Worm (Caenorhabditis elegans) whole organism, L2 larva: ENCODE measurements around the gene T25D1.1.

Source experiments
- C34F6.9 ChIP-seq: fragments of 150-350 bp; optimal IDR thresholded peaks from 2 replicates; lab custom pipeline; 2014; ENCODE audit warnings: missing biosample characterization, missing genetic modification characterization
- F13H6.1 ChIP-seq: sonication (generic microtip); optimal IDR thresholded peaks from 2 replicates; lab custom pipeline; 2016; ENCODE audit warnings: missing genetic modification characterization, missing compliant biosample characterization
- R02D3.7 ChIP-seq: fragments of 150-350 bp; optimal IDR thresholded peaks from 2 replicates; lab custom pipeline; 2014; ENCODE audit warnings: missing biosample characterization, missing genetic modification characterization
- ZK546.5 ChIP-seq: sonication (generic microtip); optimal IDR thresholded peaks from 2 replicates; lab custom pipeline; 2017; ENCODE audit warnings: missing biosample characterization, missing genetic modification characterization
- ama-1 ChIP-seq: fragments of 150-350 bp; optimal IDR thresholded peaks from 2 replicates; lab custom pipeline; 2018; ENCODE audit warnings: inconsistent platforms
- blmp-1 ChIP-seq: sonication (generic microtip); optimal IDR thresholded peaks from 2 replicates; lab custom pipeline; 2017; ENCODE audit warnings: missing genetic modification characterization, mild to moderate bottlenecking, missing compliant biosample characterization, antibody characterized with exemption, moderate library complexity; ENCODE audit not compliant: insufficient read depth
- ceh-16 ChIP-seq: fragments of 150-350 bp; optimal IDR thresholded peaks from 2 replicates; lab custom pipeline; 2014; ENCODE audit warnings: missing biosample characterization, missing genetic modification characterization
- ceh-82 ChIP-seq: fragments of 150-350 bp; optimal IDR thresholded peaks from 2 replicates; lab custom pipeline; 2014; ENCODE audit warnings: missing biosample characterization, missing genetic modification characterization
- dmd-4 ChIP-seq: sonication (generic microtip); optimal IDR thresholded peaks from 2 replicates; lab custom pipeline; 2017; ENCODE audit warnings: missing biosample characterization, missing genetic modification characterization
- elt-1 ChIP-seq: fragments of 150-350 bp; optimal IDR thresholded peaks from 2 replicates; lab custom pipeline; 2014; ENCODE audit warnings: missing biosample characterization, missing genetic modification characterization
- elt-3 ChIP-seq: sonication (generic microtip); optimal IDR thresholded peaks from 2 replicates; lab custom pipeline; 2017; ENCODE audit warnings: missing biosample characterization, missing genetic modification characterization
- fos-1 ChIP-seq: fragments of 150-350 bp; optimal IDR thresholded peaks from 2 replicates; lab custom pipeline; 2014; ENCODE audit warnings: missing biosample characterization, missing genetic modification characterization
- gmeb-1 ChIP-seq: fragments of 150-350 bp; optimal IDR thresholded peaks from 2 replicates; lab custom pipeline; 2014; ENCODE audit warnings: missing biosample characterization, missing genetic modification characterization
- lin-11 ChIP-seq: fragments of 150-350 bp; sonication (generic microtip); optimal IDR thresholded peaks from 2 replicates; lab custom pipeline; 2014; ENCODE audit warnings: missing biosample characterization, missing genetic modification characterization, inconsistent platforms, mixed read lengths
- lin-13 ChIP-seq: fragments of 150-350 bp; optimal IDR thresholded peaks from 2 replicates; lab custom pipeline; 2014; ENCODE audit warnings: missing biosample characterization, missing genetic modification reagents, missing genetic modification characterization
- lin-39 ChIP-seq: fragments of 150-350 bp; optimal IDR thresholded peaks from 2 replicates; lab custom pipeline; 2014; ENCODE audit warnings: missing biosample characterization, missing genetic modification reagents, missing genetic modification characterization
- lsy-2 ChIP-seq, 2 experiments: fragments of 150-350 bp in 1 of 2; sonication (generic microtip) in 1 of 2; optimal IDR thresholded peaks; 2 replicates each; lab custom pipeline; 2014 to 2017; ENCODE audit warnings: missing biosample characterization in 2 of 2, missing genetic modification characterization in 2 of 2
- mbf-1 ChIP-seq: sonication (generic microtip); optimal IDR thresholded peaks from 2 replicates; lab custom pipeline; 2017; ENCODE audit warnings: missing biosample characterization, missing genetic modification characterization
- mdl-1 ChIP-seq, 2 experiments: fragments of 150-350 bp in 1 of 2; sonication (generic microtip) in 1 of 2; optimal IDR thresholded peaks; 2 replicates each; lab custom pipeline; 2017; ENCODE audit warnings: missing biosample characterization in 2 of 2, missing genetic modification characterization in 2 of 2
- nhr-12 ChIP-seq: fragments of 150-350 bp; optimal IDR thresholded peaks from 2 replicates; lab custom pipeline; 2014; ENCODE audit warnings: missing biosample characterization, missing genetic modification characterization
- nhr-129 ChIP-seq: fragments of 150-350 bp; optimal IDR thresholded peaks from 2 replicates; lab custom pipeline; 2014; ENCODE audit warnings: missing biosample characterization, missing genetic modification characterization
- nhr-21 ChIP-seq: fragments of 150-350 bp; optimal IDR thresholded peaks from 2 replicates; lab custom pipeline; 2014; ENCODE audit warnings: missing biosample characterization, missing genetic modification characterization
- nhr-237 ChIP-seq: fragments of 150-350 bp; optimal IDR thresholded peaks from 2 replicates; lab custom pipeline; 2014; ENCODE audit warnings: missing biosample characterization, missing genetic modification characterization
- nhr-25 ChIP-seq: fragments of 150-350 bp; sonication (generic microtip); optimal IDR thresholded peaks from 3 replicates; lab custom pipeline; 2014; ENCODE audit warnings: missing biosample characterization, missing genetic modification characterization
- nhr-6 ChIP-seq: fragments of 150-350 bp; optimal IDR thresholded peaks from 2 replicates; lab custom pipeline; 2014; ENCODE audit warnings: missing biosample characterization, missing genetic modification characterization
- nhr-77 ChIP-seq: fragments of 150-350 bp; optimal IDR thresholded peaks from 2 replicates; lab custom pipeline; 2014; ENCODE audit warnings: missing biosample characterization, missing genetic modification characterization
- peb-1 ChIP-seq: fragments of 150-350 bp; optimal IDR thresholded peaks from 2 replicates; lab custom pipeline; 2014; ENCODE audit warnings: missing biosample characterization, missing genetic modification characterization
- sem-4 ChIP-seq: fragments of 150-350 bp; optimal IDR thresholded peaks from 2 replicates; lab custom pipeline; 2014; ENCODE audit warnings: missing biosample characterization, missing genetic modification reagents, missing genetic modification characterization
- skn-1 ChIP-seq: sonication (generic microtip); optimal IDR thresholded peaks from 2 replicates; lab custom pipeline; 2017; ENCODE audit warnings: missing biosample characterization, missing genetic modification characterization
- sma-3 ChIP-seq: sonication (generic microtip); optimal IDR thresholded peaks from 2 replicates; lab custom pipeline; 2016; ENCODE audit warnings: missing genetic modification reagents, missing genetic modification characterization, missing compliant biosample characterization
- sma-9 ChIP-seq, 2 experiments: fragments of 150-350 bp in 1 of 2; sonication (generic microtip) in 1 of 2; optimal IDR thresholded peaks; 2 replicates each; lab custom pipeline; 2014 to 2016; ENCODE audit warnings: missing genetic modification characterization in 2 of 2, mild to moderate bottlenecking in 1 of 2, missing biosample characterization in 1 of 2, missing compliant biosample characterization in 1 of 2, missing genetic modification reagents in 1 of 2, moderate library complexity in 1 of 2
- snpc-4 ChIP-seq: fragments of 150-350 bp; optimal IDR thresholded peaks from 2 replicates; lab custom pipeline; 2014; ENCODE audit warnings: missing biosample characterization, missing genetic modification characterization
- unc-55 ChIP-seq: fragments of 150-350 bp; sonication (generic microtip); optimal IDR thresholded peaks from 3 replicates; lab custom pipeline; 2014; ENCODE audit warnings: missing biosample characterization, missing genetic modification reagents, missing genetic modification characterization
- zag-1 ChIP-seq: fragments of 150-350 bp; optimal IDR thresholded peaks from 2 replicates; lab custom pipeline; 2014; ENCODE audit warnings: missing biosample characterization, missing genetic modification characterization
- ztf-1 ChIP-seq: fragments of 200-800 bp; sonication (Bioruptor generic); conservative IDR thresholded peaks from 2 replicates; pipeline ENCODE4 v1.3.6; 2022; ENCODE audit warnings: missing genetic modification characterization, missing compliant biosample characterization
- ztf-11 ChIP-seq: sonication (generic microtip); optimal IDR thresholded peaks from 2 replicates; lab custom pipeline; 2017; ENCODE audit warnings: missing biosample characterization, missing genetic modification characterization
- ztf-4 ChIP-seq: fragments of 150-350 bp; optimal IDR thresholded peaks from 2 replicates; lab custom pipeline; 2014; ENCODE audit warnings: missing biosample characterization, missing genetic modification characterization

The T25D1.1 gene

ce11 chrX:16525632-16526031 lies 6.0 kb downstream of the T25D1.1 start:
- TF ChIP-seq sma-9 (GFP tag; optimal IDR thresholded peaks at IDR 0.05; lab: Kevin White, UChicago) (peak; percentile 51), sma-9 (tag; optimal IDR thresholded peaks at IDR 0.05; lab: Kevin White, UChicago) (no peak), lin-11 (tag; lab: Kevin White, UChicago) (no peak), F13H6.1 (tag; lab: Kevin White, UChicago) (peak; percentile 59), nhr-129 (peak; percentile 44), C34F6.9 (tag; lab: Kevin White, UChicago) (peak; percentile 7)
- TF ChIP-seq, all 48 proteins: peak for 4

- TF ChIP-seq lin-13 (GFP tag; lab: Kevin White, UChicago) = no peak
- TF ChIP-seq elt-3 (tag; lab: Kevin White, UChicago) = no peak
- no peak for TF ChIP-seq nhr-77 (tag; lab: Kevin White, UChicago)
- no peak for TF ChIP-seq ztf-11
- TF ChIP-seq gmeb-1 = no peak
- no peak for TF ChIP-seq sem-4 (tag; lab: Kevin White, UChicago)
- no peak for TF ChIP-seq elt-1 (tag; lab: Kevin White, UChicago)
- no peak for TF ChIP-seq mbf-1 (tag; lab: Kevin White, UChicago)
- no peak for TF ChIP-seq sma-3 (GFP tag; lab: Kevin White, UChicago)
- no peak for TF ChIP-seq ama-1 (lab: Kevin White, UChicago)
- no peak for TF ChIP-seq fos-1
- TF ChIP-seq dmd-4 (tag; lab: Kevin White, UChicago) = no peak
- no peak for TF ChIP-seq nhr-237 (tag; lab: Kevin White, UChicago)
- no peak for TF ChIP-seq nhr-6 (tag; lab: Kevin White, UChicago)
- no peak for TF ChIP-seq C34F6.9 (tag; lab: Kevin White, UChicago)
- no peak for TF ChIP-seq nhr-12 (tag; lab: Kevin White, UChicago)
- TF ChIP-seq ceh-16 (tag; lab: Kevin White, UChicago) = no peak
Measured at ce11 chrX:16527815-16528214, 8.2 kb downstream of the T25D1.1 start.

ce11 chrX:16529937-16530336 lies 10.3 kb downstream of the T25D1.1 start:
- TF ChIP-seq nhr-21 (no peak), ztf-1 (GFP tag; lab: Robert Waterston, UW) (no peak), lsy-2 (tag; optimal IDR thresholded peaks at IDR 0.05; lab: Kevin White, UChicago) (no peak), blmp-1 (tag; lab: Kevin White, UChicago) (peak; percentile 49)

- no peak for TF ChIP-seq ceh-16 (tag; lab: Kevin White, UChicago)
- TF ChIP-seq snpc-4 = no peak
- no peak for TF ChIP-seq ztf-4 (tag; lab: Kevin White, UChicago)
- no peak for TF ChIP-seq ztf-11
- no peak for TF ChIP-seq skn-1 (tag; lab: Kevin White, UChicago)
- TF ChIP-seq zag-1 (tag; lab: Kevin White, UChicago) = no peak
- TF ChIP-seq unc-55 = no peak
- no peak for TF ChIP-seq nhr-77 (tag; lab: Kevin White, UChicago)
- TF ChIP-seq fos-1 = no peak
- no peak for TF ChIP-seq sma-3 (GFP tag; lab: Kevin White, UChicago)
- no peak for TF ChIP-seq nhr-12 (tag; lab: Kevin White, UChicago)
- no peak for TF ChIP-seq nhr-25 (tag; lab: Kevin White, UChicago)
Measured at ce11 chrX:16530455-16530854, 10.8 kb downstream of the T25D1.1 start.

- TF ChIP-seq ZK546.5 (no peak), lin-39 (no peak), skn-1 (tag; lab: Kevin White, UChicago) (no peak), peb-1 (tag; lab: Kevin White, UChicago) (no peak), R02D3.7 (no peak), ceh-82 (no peak), mdl-1 (tag; optimal IDR thresholded peaks at IDR 0.05; lab: Kevin White, UChicago) (no peak), nhr-237 (tag; lab: Kevin White, UChicago) (no peak)
Measured at ce11 chrX:16532513-16532912, 12.9 kb downstream of the T25D1.1 start.
